Fruit fly (Drosophila melanogaster) whole organism, pupa: ENCODE data around the gene erm.

Source experiments
- D1 ChIP-seq: fragments of 200-800 bp; sonication (Bioruptor generic); optimal IDR thresholded peaks from 2 replicates; lab custom pipeline; 2018; ENCODE audit warnings: missing biosample characterization, mild to moderate bottlenecking, missing genetic modification characterization, moderate library complexity
- EcR ChIP-seq: fragments of 200-800 bp; sonication (Bioruptor generic); optimal IDR thresholded peaks from 3 replicates; lab custom pipeline; 2019; ENCODE audit warnings: missing biosample characterization, missing genetic modification characterization, mild to moderate bottlenecking, moderate library complexity, missing genetic modification reagents

- peak; percentile 7 for TF ChIP-seq EcR (GFP tag; lab: Kevin White, UChicago)
- TF ChIP-seq D1 (tag; lab: Kevin White, UChicago), result no peak
Measured at dm6 chr2L:1906326-1906725, 63.8 kb downstream of the erm start.
